Worm (Caenorhabditis elegans) whole organism, late embryonic: ENCODE measurements around the gene cyp-14A4.

Experiments
- ceh-22 ChIP-seq: sonication (generic microtip); optimal IDR thresholded peaks from 2 replicates; lab custom pipeline; 2017; ENCODE audit warnings: missing biosample characterization, missing genetic modification characterization
- ceh-24 ChIP-seq: sonication (generic microtip); optimal IDR thresholded peaks from 2 replicates; lab custom pipeline; 2016; ENCODE audit warnings: mild to moderate bottlenecking, missing genetic modification characterization, missing compliant biosample characterization
- ceh-34 ChIP-seq: sonication (generic microtip); optimal IDR thresholded peaks from 2 replicates; lab custom pipeline; 2016; ENCODE audit warnings: mild to moderate bottlenecking, missing genetic modification characterization, missing compliant biosample characterization
- eyg-1 ChIP-seq: sonication (generic microtip); optimal IDR thresholded peaks from 2 replicates; lab custom pipeline; 2016; ENCODE audit warnings: missing genotype, missing genetic modification characterization, missing compliant biosample characterization
- nhr-11 ChIP-seq: fragments of 150-350 bp; optimal IDR thresholded peaks from 2 replicates; lab custom pipeline; 2014; ENCODE audit warnings: missing biosample characterization, missing genetic modification characterization
- pha-2 ChIP-seq: sonication (generic microtip); optimal IDR thresholded peaks from 2 replicates; lab custom pipeline; 2017; ENCODE audit warnings: mild to moderate bottlenecking, missing genetic modification characterization, missing compliant biosample characterization
- pros-1 ChIP-seq: fragments of 150-350 bp; optimal IDR thresholded peaks from 2 replicates; lab custom pipeline; 2014; ENCODE audit warnings: missing biosample characterization, missing genetic modification reagents, missing genetic modification characterization
- rnt-1 ChIP-seq: sonication (generic microtip); optimal IDR thresholded peaks from 2 replicates; lab custom pipeline; 2016; ENCODE audit warnings: missing genetic modification characterization, missing compliant biosample characterization
- unc-86 ChIP-seq: sonication (generic microtip); optimal IDR thresholded peaks from 2 replicates; lab custom pipeline; 2016; ENCODE audit warnings: missing genetic modification characterization, missing compliant biosample characterization

- TF ChIP-seq ceh-34 (peak; percentile 91), ceh-24 (tag; lab: Kevin White, UChicago) (peak; percentile 83), pha-2 (tag; lab: Kevin White, UChicago) (peak; percentile 84), nhr-11 (tag; lab: Kevin White, UChicago) (no peak), unc-86 (tag; lab: Kevin White, UChicago) (peak; percentile 91), eyg-1 (peak; percentile 86), pros-1 (tag; lab: Kevin White, UChicago) (peak; percentile 66), rnt-1 (peak; percentile 80), ceh-22 (tag; lab: Kevin White, UChicago) (no peak)
Measured at ce11 chrX:13306869-13307446, 23.0 kb upstream of the cyp-14A4 start.
